Worm (Caenorhabditis elegans) whole organism, late embryonic: ENCODE measurements around the gene K09F6.3.
"Not testable (repeated sequence)": the region's sequence is repeated elsewhere in the genome, so short reads cannot be mapped to it uniquely, and the experiment has no call there.

ENCODE experiments used
- F13H6.1 ChIP-seq: sonication (generic microtip); optimal IDR thresholded peaks from 2 replicates; lab custom pipeline; 2016; ENCODE audit warnings: missing genetic modification characterization, missing compliant biosample characterization
- K02D7.2 ChIP-seq: sonication (generic microtip); optimal IDR thresholded peaks from 2 replicates; lab custom pipeline; 2017; ENCODE audit warnings: mild to moderate bottlenecking, missing genetic modification characterization, missing compliant biosample characterization
- K09A11.1 ChIP-seq: sonication (generic microtip); optimal IDR thresholded peaks from 2 replicates; lab custom pipeline; 2017; ENCODE audit warnings: antibody characterized with exemption, mild to moderate bottlenecking, missing genetic modification characterization, missing compliant biosample characterization; ENCODE audit not compliant: insufficient read depth
- T23F11.4 ChIP-seq: fragments of 200-800 bp; sonication (Bioruptor generic); optimal IDR thresholded peaks from 2 replicates; lab custom pipeline; 2018; ENCODE audit warnings: mild to moderate bottlenecking, missing genetic modification characterization, missing compliant biosample characterization
- Y22D7AL.16 ChIP-seq: sonication (generic microtip); optimal IDR thresholded peaks from 2 replicates; lab custom pipeline; 2016; ENCODE audit warnings: missing genetic modification characterization, missing compliant biosample characterization
- ahr-1 ChIP-seq: sonication (generic microtip); optimal IDR thresholded peaks from 2 replicates; lab custom pipeline; 2016; ENCODE audit warnings: missing genetic modification characterization, missing compliant biosample characterization
- ceh-14 ChIP-seq: sonication (generic microtip); optimal IDR thresholded peaks from 2 replicates; lab custom pipeline; 2016; ENCODE audit warnings: missing genotype, missing genetic modification characterization, missing compliant biosample characterization
- ceh-2 ChIP-seq: sonication (generic microtip); optimal IDR thresholded peaks from 2 replicates; lab custom pipeline; 2016; ENCODE audit warnings: missing genotype, missing genetic modification characterization, missing compliant biosample characterization
- ceh-24 ChIP-seq: sonication (generic microtip); optimal IDR thresholded peaks from 2 replicates; lab custom pipeline; 2016; ENCODE audit warnings: mild to moderate bottlenecking, missing genetic modification characterization, missing compliant biosample characterization
- ceh-30 ChIP-seq: fragments of 150-350 bp; optimal IDR thresholded peaks from 2 replicates; lab custom pipeline; 2014; ENCODE audit warnings: missing biosample characterization, missing genetic modification characterization
- ceh-34 ChIP-seq: sonication (generic microtip); optimal IDR thresholded peaks from 2 replicates; lab custom pipeline; 2016; ENCODE audit warnings: mild to moderate bottlenecking, missing genetic modification characterization, missing compliant biosample characterization
- ceh-48 ChIP-seq: sonication (generic microtip); optimal IDR thresholded peaks from 2 replicates; lab custom pipeline; 2016; ENCODE audit warnings: missing genetic modification characterization, inconsistent platforms, missing compliant biosample characterization
- ceh-6 ChIP-seq: fragments of 200-800 bp; sonication (Bioruptor generic); optimal IDR thresholded peaks from 2 replicates; lab custom pipeline; 2018; ENCODE audit warnings: mild to moderate bottlenecking, missing genetic modification characterization, missing compliant biosample characterization
- dmd-4 ChIP-seq: sonication (generic microtip); optimal IDR thresholded peaks from 2 replicates; lab custom pipeline; 2016; ENCODE audit warnings: borderline replicate concordance, missing genetic modification characterization, missing compliant biosample characterization
- dve-1 ChIP-seq: sonication (generic microtip); optimal IDR thresholded peaks from 2 replicates; lab custom pipeline; 2017; ENCODE audit warnings: antibody characterized with exemption, mild to moderate bottlenecking, missing genetic modification characterization, missing compliant biosample characterization
- ets-4 ChIP-seq: sonication (generic microtip); optimal IDR thresholded peaks from 2 replicates; lab custom pipeline; 2016; ENCODE audit warnings: missing genetic modification characterization, missing compliant biosample characterization
- eyg-1 ChIP-seq: sonication (generic microtip); optimal IDR thresholded peaks from 2 replicates; lab custom pipeline; 2016; ENCODE audit warnings: missing genotype, missing genetic modification characterization, missing compliant biosample characterization
- fax-1 ChIP-seq: sonication (generic microtip); optimal IDR thresholded peaks from 2 replicates; lab custom pipeline; 2016; ENCODE audit warnings: missing genotype, missing genetic modification characterization, missing compliant biosample characterization
- fkh-10 ChIP-seq: fragments of 150-350 bp; optimal IDR thresholded peaks from 2 replicates; lab custom pipeline; 2014; ENCODE audit warnings: missing biosample characterization, missing genetic modification reagents, missing genetic modification characterization
- fkh-6 ChIP-seq: sonication (generic microtip); optimal IDR thresholded peaks from 2 replicates; lab custom pipeline; 2016; ENCODE audit warnings: missing genetic modification characterization, missing compliant biosample characterization
- gmeb-2 ChIP-seq: sonication (generic microtip); optimal IDR thresholded peaks from 2 replicates; lab custom pipeline; 2016; ENCODE audit warnings: missing genetic modification characterization, inconsistent platforms, missing compliant biosample characterization
- hlh-13 ChIP-seq: fragments of 200-800 bp; sonication (Bioruptor generic); optimal IDR thresholded peaks from 2 replicates; lab custom pipeline; 2018; ENCODE audit warnings: mild to moderate bottlenecking, missing genetic modification characterization, missing compliant biosample characterization
- hlh-6 ChIP-seq: sonication (generic microtip); optimal IDR thresholded peaks from 2 replicates; lab custom pipeline; 2016; ENCODE audit warnings: missing genotype, missing genetic modification characterization, missing compliant biosample characterization
- hlh-8 ChIP-seq: sonication (generic microtip); optimal IDR thresholded peaks from 2 replicates; lab custom pipeline; 2016; ENCODE audit warnings: missing genotype, missing genetic modification characterization, missing compliant biosample characterization
- lim-6 ChIP-seq: sonication (generic microtip); optimal IDR thresholded peaks from 2 replicates; lab custom pipeline; 2016; ENCODE audit warnings: missing genetic modification characterization, missing compliant biosample characterization
- lin-11 ChIP-seq: fragments of 200-800 bp; sonication (Bioruptor generic); optimal IDR thresholded peaks from 2 replicates; lab custom pipeline; 2018; ENCODE audit warnings: mild to moderate bottlenecking, missing genetic modification characterization, missing compliant biosample characterization
- nfya-1 ChIP-seq: sonication (generic microtip); optimal IDR thresholded peaks from 2 replicates; lab custom pipeline; 2017; ENCODE audit warnings: missing genetic modification characterization, mild to moderate bottlenecking, missing compliant biosample characterization, antibody characterized with exemption, moderate library complexity
- pha-2 ChIP-seq: sonication (generic microtip); optimal IDR thresholded peaks from 2 replicates; lab custom pipeline; 2017; ENCODE audit warnings: mild to moderate bottlenecking, missing genetic modification characterization, missing compliant biosample characterization
- pha-4 ChIP-seq: fragments of 150-350 bp; optimal IDR thresholded peaks from 2 replicates; lab custom pipeline; 2018; ENCODE audit warnings: missing biosample characterization, missing genetic modification reagents, missing genetic modification characterization
- pqm-1 ChIP-seq: sonication (generic microtip); optimal IDR thresholded peaks from 2 replicates; lab custom pipeline; 2016; ENCODE audit warnings: missing genetic modification characterization, missing compliant biosample characterization
- pros-1 ChIP-seq: fragments of 150-350 bp; optimal IDR thresholded peaks from 2 replicates; lab custom pipeline; 2014; ENCODE audit warnings: missing biosample characterization, missing genetic modification reagents, missing genetic modification characterization
- tbx-2 ChIP-seq: sonication (generic microtip); optimal IDR thresholded peaks from 2 replicates; lab custom pipeline; 2016; ENCODE audit warnings: missing genetic modification characterization, missing compliant biosample characterization
- tbx-7 ChIP-seq: sonication (generic microtip); optimal IDR thresholded peaks from 2 replicates; lab custom pipeline; 2016; ENCODE audit warnings: missing genotype, missing genetic modification characterization, missing compliant biosample characterization
- unc-42 ChIP-seq: sonication (generic microtip); optimal IDR thresholded peaks from 2 replicates; lab custom pipeline; 2016; ENCODE audit warnings: missing genotype, missing genetic modification characterization, missing compliant biosample characterization

K09F6.3 gene

DNA sequence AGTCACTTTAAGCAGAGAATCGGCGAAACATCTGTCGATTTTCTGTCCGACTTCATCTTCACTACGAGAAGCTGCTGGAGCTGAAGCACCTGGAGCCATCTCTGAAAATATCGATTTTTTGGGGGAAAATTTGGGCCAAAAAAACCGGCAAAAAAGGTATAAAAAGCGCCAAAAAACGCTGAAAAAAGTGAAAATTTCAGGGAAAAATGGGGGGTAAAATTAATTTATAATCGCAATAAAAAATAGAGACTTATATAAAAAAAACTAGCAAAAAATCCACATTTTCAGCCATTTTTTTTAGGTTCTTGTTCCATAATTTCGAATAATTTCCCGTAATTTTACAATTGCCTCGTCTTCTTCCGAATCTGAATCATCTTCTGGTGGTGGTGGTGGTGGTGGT lies 29.4 kb upstream of the K09F6.3 start, which contains the start of gene F54A3.5:
Gene F54A3.5, minus strand, starts transcription at position 101 of the 400 bp plus-strand sequence.
- TF ChIP-seq tbx-2, result no peak
- TF ChIP-seq hlh-6 (tag; lab: Kevin White, UChicago), result no peak
- no peak for TF ChIP-seq gmeb-2 (tag; lab: Kevin White, UChicago)
- TF ChIP-seq, all 69 proteins: peak for 0

DNA sequence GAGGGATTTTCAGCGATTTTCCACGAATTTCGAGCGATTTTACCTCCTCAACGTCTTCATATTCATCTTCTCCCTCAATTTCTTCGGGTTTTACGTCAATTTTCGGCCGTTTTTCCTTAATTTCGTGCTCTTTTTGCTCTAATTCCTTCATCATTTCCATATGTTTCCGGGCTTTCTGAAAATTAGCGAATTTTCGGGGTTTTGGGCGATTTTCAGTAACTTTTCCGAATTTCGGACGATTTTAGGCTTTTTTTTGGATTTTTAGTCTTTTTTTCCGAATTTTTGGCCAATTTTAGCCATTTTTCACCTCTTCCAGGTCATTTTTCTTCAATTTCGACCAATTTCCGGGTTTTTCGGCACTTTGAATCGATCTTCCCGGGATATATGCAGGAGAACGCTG lies 24.6 kb upstream of the K09F6.3 start:
- TF ChIP-seq T23F11.4 (GFP tag; lab: Kevin White, UChicago) (no peak), Y22D7AL.16 (tag; lab: Kevin White, UChicago) (no peak), ets-4 (tag; lab: Kevin White, UChicago) (no peak), ahr-1 (no peak), dmd-4 (tag; lab: Kevin White, UChicago) (no peak), pha-2 (tag; lab: Kevin White, UChicago) (no peak)
- TF ChIP-seq, all 69 proteins: peak for 0

DNA sequence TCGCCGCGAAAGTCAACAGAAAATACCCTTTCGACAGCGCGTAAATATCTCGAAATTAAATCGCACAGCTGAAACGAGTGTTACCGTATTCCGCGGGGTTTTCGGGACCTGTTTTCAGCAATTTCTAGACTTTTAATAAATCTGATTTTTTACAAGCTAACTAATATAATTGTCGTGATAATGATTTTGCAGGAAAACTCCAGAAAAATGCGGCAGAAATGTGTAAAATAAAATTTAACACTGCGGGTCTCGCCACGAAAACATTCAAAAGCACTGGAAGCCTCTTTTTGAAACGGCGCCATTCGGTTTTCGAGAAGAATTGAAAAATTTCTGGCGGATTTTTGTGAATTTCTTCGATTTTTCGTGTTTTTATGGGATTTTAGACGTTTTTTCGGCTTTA lies 22.5 kb upstream of the K09F6.3 start, which contains the start of gene F54A3.6:
Gene F54A3.6, minus strand, starts transcription at position 42 of the 400 bp plus-strand sequence.
- not testable (repeated sequence) for TF ChIP-seq Y22D7AL.16 (tag; lab: Kevin White, UChicago); ets-4 (tag; lab: Kevin White, UChicago); ceh-14
- TF ChIP-seq, all 69 proteins: peak for 0; not testable (repeated sequence) for 69

DNA sequence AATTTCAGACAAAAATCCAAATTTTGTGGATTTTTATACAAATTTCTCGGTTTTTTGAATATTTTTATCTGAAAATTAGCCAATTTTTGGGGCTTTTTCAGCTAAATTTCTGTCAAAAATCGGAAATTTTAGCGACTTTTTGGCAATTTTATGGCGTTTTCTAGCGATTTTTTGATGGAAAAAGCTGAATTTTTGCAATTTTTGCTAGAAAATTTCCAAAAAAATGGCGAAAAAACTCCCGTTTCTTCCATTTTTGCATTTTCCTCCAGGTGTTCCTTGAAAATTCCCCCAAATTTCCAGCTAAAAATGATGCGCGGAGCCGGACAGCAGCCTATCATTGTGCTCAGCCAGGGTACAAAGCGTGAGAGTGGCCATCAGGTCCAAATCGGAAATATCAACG lies 21.7 kb upstream of the K09F6.3 start, which contains the start of gene cct-3:
Gene cct-3, plus strand, starts transcription at position 301 of the 400 bp plus-strand sequence.
- no peak for TF ChIP-seq ceh-6
- no peak for TF ChIP-seq ets-4 (tag; lab: Kevin White, UChicago)
- no peak for TF ChIP-seq fax-1
- TF ChIP-seq lim-6, result no peak
- no peak for TF ChIP-seq F13H6.1 (tag; lab: Kevin White, UChicago)
- TF ChIP-seq ceh-34 (tag; lab: Kevin White, UChicago), result no peak
- TF ChIP-seq tbx-7, result no peak
- no peak for TF ChIP-seq ceh-24 (tag; lab: Kevin White, UChicago)
- no peak for TF ChIP-seq lin-11

DNA sequence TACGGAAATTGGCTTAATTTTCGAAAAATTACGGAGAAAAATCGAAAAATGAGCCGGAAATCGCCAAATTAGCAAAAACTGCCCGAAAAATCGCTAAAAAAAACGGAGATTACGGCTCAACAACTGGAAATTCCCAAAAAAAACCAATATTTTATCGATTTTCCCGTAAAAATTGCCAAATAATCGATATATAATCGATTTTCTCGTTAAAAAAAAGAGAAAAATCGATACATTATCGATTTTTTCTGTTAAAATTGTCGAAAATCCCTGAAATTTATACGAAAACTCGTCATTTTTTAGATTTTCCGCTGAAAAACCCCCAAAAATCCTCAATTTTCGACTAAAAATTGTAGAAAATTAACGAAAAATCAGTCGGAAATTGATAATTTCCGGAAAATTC lies 18.6 kb upstream of the K09F6.3 start:
- peak; percentile 1 for TF ChIP-seq ceh-48
- no peak for TF ChIP-seq dve-1 (tag; lab: Kevin White, UChicago)

DNA sequence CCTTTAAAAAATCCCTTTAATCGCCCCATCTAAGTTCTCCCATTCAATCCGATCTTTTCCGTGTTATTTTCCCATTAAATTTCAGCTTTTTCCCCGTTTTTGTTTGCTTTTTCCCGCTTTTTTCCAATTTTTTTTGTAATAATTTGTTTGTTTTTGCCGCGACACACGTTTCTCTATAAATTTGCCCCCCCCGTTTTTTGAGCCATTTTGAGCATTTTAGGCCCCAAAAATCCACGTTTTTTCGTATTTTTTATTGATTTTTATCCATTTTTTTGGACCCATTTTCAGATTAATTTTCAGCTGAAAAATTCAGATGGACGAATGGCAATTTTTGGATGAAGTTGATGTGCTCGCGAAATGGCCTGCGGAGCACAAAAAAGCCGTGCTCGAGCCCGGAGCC lies 11.6 kb upstream of the K09F6.3 start, which contains the start of gene F54A3.2:
Gene F54A3.2, plus strand, starts transcription at position 301 of the 400 bp plus-strand sequence.
- TF ChIP-seq eyg-1 (tag; lab: Kevin White, UChicago), result no peak
- TF ChIP-seq pha-4, result no peak
- TF ChIP-seq hlh-8 (tag; lab: Kevin White, UChicago), result no peak
- TF ChIP-seq fkh-10 (GFP tag; lab: Kevin White, UChicago), result no peak
- TF ChIP-seq ceh-30 (tag; lab: Kevin White, UChicago), result no peak
- TF ChIP-seq unc-42 (tag; lab: Kevin White, UChicago), result no peak
- TF ChIP-seq hlh-13 (GFP tag; lab: Kevin White, UChicago), result no peak
- no peak for TF ChIP-seq K02D7.2
- TF ChIP-seq nfya-1 (tag; lab: Kevin White, UChicago), result no peak
- no peak for TF ChIP-seq fkh-6
- no peak for TF ChIP-seq pqm-1
- TF ChIP-seq pros-1 (tag; lab: Kevin White, UChicago), result no peak
- no peak for TF ChIP-seq ceh-2
- TF ChIP-seq ceh-34 (tag; lab: Kevin White, UChicago), result no peak
- no peak for TF ChIP-seq K09A11.1 (tag; lab: Kevin White, UChicago)
